Fruit fly (Drosophila melanogaster) whole organism, prepupa: Measurements from ENCODE around the gene Rab11.

Experiments
- CG10631 ChIP-seq: fragments of 200-800 bp; sonication (Bioruptor generic); optimal IDR thresholded peaks from 2 replicates; lab custom pipeline; 2016; ENCODE audit warnings: missing biosample characterization, missing genetic modification characterization
- CG10669 ChIP-seq: fragments of 200-800 bp; sonication (Bioruptor generic); optimal IDR thresholded peaks from 3 replicates; lab custom pipeline; 2018; ENCODE audit warnings: missing biosample characterization, mild to moderate bottlenecking, missing genetic modification characterization, moderate library complexity
- CG11294 ChIP-seq: fragments of 200-800 bp; sonication (Bioruptor generic); IDR thresholded peaks from 2 replicates; pipeline ENCODE4 v1.3.6; 2022; ENCODE audit warnings: missing biosample characterization, missing genetic modification characterization
- CG11762 ChIP-seq: fragments of 200-800 bp; sonication (Bioruptor generic); optimal IDR thresholded peaks from 3 replicates; lab custom pipeline; 2016; ENCODE audit warnings: missing biosample characterization, missing genetic modification characterization; ENCODE audit not compliant: insufficient read depth
- CG11902 ChIP-seq: fragments of 200-800 bp; sonication (Bioruptor generic); optimal IDR thresholded peaks from 3 replicates; lab custom pipeline; 2016; ENCODE audit warnings: missing biosample characterization, missing genetic modification characterization
- CG15336 ChIP-seq: fragments of 200-800 bp; sonication (Bioruptor generic); IDR thresholded peaks from 2 replicates; pipeline ENCODE4 v1.3.6; 2022; ENCODE audit warnings: missing biosample characterization, missing genetic modification characterization
- CG16779 ChIP-seq: fragments of 200-800 bp; sonication (Bioruptor generic); optimal IDR thresholded peaks from 3 replicates; lab custom pipeline; 2017; ENCODE audit warnings: missing biosample characterization, mild to moderate bottlenecking, missing genetic modification characterization
- CG3032 ChIP-seq: fragments of 200-800 bp; optimal IDR thresholded peaks from 2 replicates; lab custom pipeline; 2019; ENCODE audit warnings: missing biosample characterization, mild to moderate bottlenecking, missing genetic modification characterization, moderate library complexity
- CG31627 ChIP-seq: fragments of 200-800 bp; sonication (Bioruptor generic); optimal IDR thresholded peaks from 3 replicates; lab custom pipeline; 2016; ENCODE audit warnings: missing biosample characterization, missing genetic modification characterization
- CG3919 ChIP-seq: fragments of 200-800 bp; sonication (Bioruptor generic); optimal IDR thresholded peaks from 3 replicates; lab custom pipeline; 2016; ENCODE audit warnings: missing biosample characterization, missing genetic modification characterization
- CG4318 ChIP-seq: fragments of 200-800 bp; sonication (Bioruptor generic); optimal IDR thresholded peaks from 3 replicates; lab custom pipeline; 2017; ENCODE audit warnings: missing biosample characterization, mild to moderate bottlenecking, missing genetic modification characterization
- CG6163 ChIP-seq: fragments of 200-800 bp; sonication (Bioruptor generic); IDR thresholded peaks from 3 replicates; pipeline ENCODE4 v1.3.6; 2022; ENCODE audit warnings: missing biosample characterization, missing genetic modification characterization
- CG6792 ChIP-seq: fragments of 200-800 bp; sonication (Bioruptor generic); optimal IDR thresholded peaks from 3 replicates; lab custom pipeline; 2016; ENCODE audit warnings: missing biosample characterization, missing genetic modification characterization
- CG7368 ChIP-seq: fragments of 200-800 bp; sonication (Bioruptor generic); optimal IDR thresholded peaks from 3 replicates; lab custom pipeline; 2016; ENCODE audit warnings: missing biosample characterization, missing genetic modification characterization
- CG8119 ChIP-seq: fragments of 200-800 bp; sonication (Bioruptor generic); IDR thresholded peaks from 3 replicates; pipeline ENCODE4 v1.3.6; 2022; ENCODE audit warnings: missing biosample characterization, missing genetic modification characterization
- CG8319 ChIP-seq: fragments of 200-800 bp; sonication (Bioruptor generic); optimal IDR thresholded peaks from 3 replicates; lab custom pipeline; 2016; ENCODE audit warnings: missing biosample characterization, missing genetic modification characterization
- CG8632 ChIP-seq: fragments of 200-800 bp; sonication (Bioruptor generic); optimal IDR thresholded peaks from 3 replicates; lab custom pipeline; 2016; ENCODE audit warnings: missing biosample characterization, missing genetic modification characterization
- Eip78C ChIP-seq: fragments of 200-800 bp; sonication (Bioruptor generic); peaks from one replicate; lab custom pipeline; 2016; ENCODE audit warnings: missing biosample characterization, missing genetic modification characterization
- Eip93F ChIP-seq: fragments of 200-800 bp; sonication (Bioruptor generic); optimal IDR thresholded peaks from 2 replicates; lab custom pipeline; 2016; ENCODE audit warnings: missing biosample characterization, mild to moderate bottlenecking, missing genetic modification characterization
- Ets21C ChIP-seq: fragments of 200-800 bp; sonication (Bioruptor generic); optimal IDR thresholded peaks from 3 replicates; lab custom pipeline; 2016; ENCODE audit warnings: missing biosample characterization, missing genetic modification characterization
- Ets96B ChIP-seq: fragments of 200-800 bp; optimal IDR thresholded peaks from 2 replicates; lab custom pipeline; 2019; ENCODE audit warnings: missing biosample characterization, mild to moderate bottlenecking, missing genetic modification characterization, moderate library complexity
- Gug ChIP-seq: fragments of 200-800 bp; sonication (Bioruptor generic); IDR thresholded peaks from 2 replicates; pipeline ENCODE4 v1.3.6; 2022; ENCODE audit warnings: missing biosample characterization, missing genetic modification characterization
- Hr39 ChIP-seq: fragments of 200-800 bp; sonication (Bioruptor generic); optimal IDR thresholded peaks from 2 replicates; lab custom pipeline; 2016; ENCODE audit warnings: missing biosample characterization, missing genetic modification characterization
- OdsH ChIP-seq: fragments of 200-800 bp; sonication (Bioruptor generic); optimal IDR thresholded peaks from 3 replicates; lab custom pipeline; 2016; ENCODE audit warnings: missing biosample characterization, missing genetic modification characterization
- Sox14 ChIP-seq: fragments of 200-800 bp; sonication (Bioruptor generic); optimal IDR thresholded peaks from 3 replicates; lab custom pipeline; 2016; ENCODE audit warnings: missing biosample characterization, missing genetic modification characterization
- Sox15 ChIP-seq: fragments of 200-800 bp; sonication (Bioruptor generic); optimal IDR thresholded peaks from 3 replicates; lab custom pipeline; 2016; ENCODE audit warnings: missing biosample characterization, missing genetic modification characterization
- achi ChIP-seq: fragments of 200-800 bp; sonication (Bioruptor generic); optimal IDR thresholded peaks from 3 replicates; lab custom pipeline; 2016; ENCODE audit warnings: missing biosample characterization, missing genetic modification characterization
- cyc ChIP-seq: fragments of 200-800 bp; sonication (Bioruptor generic); optimal IDR thresholded peaks from 3 replicates; lab custom pipeline; 2016; ENCODE audit warnings: missing biosample characterization, missing genetic modification characterization
- dac ChIP-seq: fragments of 200-800 bp; sonication (Bioruptor generic); optimal IDR thresholded peaks from 2 replicates; lab custom pipeline; 2017; ENCODE audit warnings: missing biosample characterization, mild to moderate bottlenecking, missing genetic modification characterization
- dsx ChIP-seq: fragments of 200-800 bp; optimal IDR thresholded peaks from 3 replicates; lab custom pipeline; 2019; ENCODE audit warnings: missing biosample characterization, mild to moderate bottlenecking, missing genetic modification characterization, moderate library complexity; ENCODE audit not compliant: poor library complexity, severe bottlenecking
- esn ChIP-seq: fragments of 200-800 bp; sonication (Bioruptor generic); optimal IDR thresholded peaks from 2 replicates; lab custom pipeline; 2016; ENCODE audit warnings: missing biosample characterization, mild to moderate bottlenecking, missing genetic modification characterization, moderate library complexity
- fd59A ChIP-seq: fragments of 200-800 bp; sonication (Bioruptor generic); optimal IDR thresholded peaks from 2 replicates; lab custom pipeline; 2017; ENCODE audit warnings: missing biosample characterization, mild to moderate bottlenecking, missing genetic modification characterization, missing genetic modification reagents
- fd85E ChIP-seq: fragments of 200-800 bp; sonication (Bioruptor generic); optimal IDR thresholded peaks from 3 replicates; lab custom pipeline; 2016; ENCODE audit warnings: missing biosample characterization, missing genetic modification characterization
- lz ChIP-seq: fragments of 200-800 bp; sonication (Bioruptor generic); optimal IDR thresholded peaks from 3 replicates; lab custom pipeline; 2016; ENCODE audit warnings: missing biosample characterization, missing genetic modification characterization
- salr ChIP-seq, 2 experiments: fragments of 200-800 bp; sonication (Bioruptor generic); optimal IDR thresholded peaks; 3 replicates each; lab custom pipeline; 2016 to 2018; ENCODE audit warnings: missing biosample characterization in 2 of 2, missing genetic modification characterization in 2 of 2, mild to moderate bottlenecking in 1 of 2
- ss ChIP-seq, 2 experiments: fragments of 200-800 bp; sonication (Bioruptor generic); optimal IDR thresholded peaks; 2 replicates in 1 of 2; 3 replicates in 1 of 2; lab custom pipeline; 2017 to 2018; ENCODE audit warnings: mild to moderate bottlenecking in 2 of 2, missing biosample characterization in 2 of 2, missing genetic modification characterization in 2 of 2, moderate library complexity in 1 of 2
- topi ChIP-seq: fragments of 200-800 bp; sonication (Bioruptor generic); optimal IDR thresholded peaks from 3 replicates; lab custom pipeline; 2016; ENCODE audit warnings: missing biosample characterization, missing genetic modification characterization

Rab11 gene

dm6 chr3R:21112742-21113465 lies 1.7 kb downstream of the Rab11 start (continued):
- TF ChIP-seq CG11902 (GFP tag; lab: Kevin White, UChicago) = peak; percentile 25
- peak; percentile 52 for TF ChIP-seq dac (GFP tag; lab: Kevin White, UChicago)
- peak; percentile 67 for TF ChIP-seq Gug
- TF ChIP-seq CG8632 (GFP tag; lab: Kevin White, UChicago) = peak; percentile 62
- peak; percentile 75 for TF ChIP-seq achi (GFP tag; lab: Kevin White, UChicago)
- no peak for TF ChIP-seq Eip93F (GFP tag; lab: Kevin White, UChicago)
- peak; percentile 92 for TF ChIP-seq CG6163 (GFP tag; lab: Robert Waterston, UW)
- TF ChIP-seq topi (GFP tag; lab: Kevin White, UChicago) = peak; percentile 53
- TF ChIP-seq OdsH (GFP tag; lab: Kevin White, UChicago) = peak; percentile 83
- TF ChIP-seq CG8119 (GFP tag; lab: Robert Waterston, UW) = peak; percentile 90
- TF ChIP-seq CG16779 (tag; lab: Kevin White, UChicago) = no peak
- peak; percentile 65 for TF ChIP-seq Ets96B (tag; lab: Kevin White, UChicago)
- TF ChIP-seq CG10631 (GFP tag; lab: Kevin White, UChicago) = peak; percentile 50
- no peak for TF ChIP-seq fd85E (GFP tag; lab: Kevin White, UChicago)
- TF ChIP-seq CG10669 (GFP tag; lab: Kevin White, UChicago) = no peak
- TF ChIP-seq esn (GFP tag; lab: Kevin White, UChicago) = peak; percentile 70
- peak; percentile 58 for TF ChIP-seq CG11762 (GFP tag; lab: Kevin White, UChicago)
- TF ChIP-seq CG8319 (GFP tag; lab: Kevin White, UChicago) = peak; percentile 28
- no peak for TF ChIP-seq CG4318
- peak; percentile 51 to 66 for TF ChIP-seq salr (GFP tag; optimal IDR thresholded peaks at IDR 0.05; lab: Kevin White, UChicago)
- peak; percentile 72 for TF ChIP-seq Sox14 (GFP tag; lab: Kevin White, UChicago)
- TF ChIP-seq CG7368 = peak; percentile 52
- TF ChIP-seq ss (GFP tag; optimal IDR thresholded peaks at IDR 0.05; lab: Kevin White, UChicago) = no peak
- peak; percentile 62; the same call in 1 of the 2 replicates for TF ChIP-seq CG11294 (GFP tag; lab: Robert Waterston, UW)
- TF ChIP-seq fd59A (GFP tag; lab: Kevin White, UChicago) = peak; percentile 6

dm6 chr3R:21116057-21116456 lies 4.8 kb downstream of the Rab11 start, which contains the start of gene ppan:
Gene ppan, plus strand, starts transcription at chr3R:21116254.
- TF ChIP-seq esn (GFP tag; lab: Kevin White, UChicago) (peak; percentile 0), achi (GFP tag; lab: Kevin White, UChicago) (no peak), Eip78C (GFP tag; lab: Kevin White, UChicago) (peak; percentile 44), Ets21C (GFP tag; lab: Kevin White, UChicago) (no peak), dsx (GFP tag; lab: Kevin White, UChicago) (peak; percentile 24), Sox14 (GFP tag; lab: Kevin White, UChicago) (peak; percentile 47)
- TF ChIP-seq, all 60 proteins: peak for 4

- TF ChIP-seq lz (GFP tag; lab: Kevin White, UChicago) (peak; percentile 53), CG31627 (GFP tag; lab: Kevin White, UChicago) (peak; percentile 68), Eip78C (GFP tag; lab: Kevin White, UChicago) (peak; percentile 85), dsx (GFP tag; lab: Kevin White, UChicago) (peak; percentile 0), CG3032 (tag; lab: Kevin White, UChicago) (peak; percentile 47), CG3919 (GFP tag; lab: Kevin White, UChicago) (no peak), Sox15 (GFP tag; lab: Kevin White, UChicago) (peak; percentile 5), esn (GFP tag; lab: Kevin White, UChicago) (peak; percentile 53), Hr39 (GFP tag; lab: Kevin White, UChicago) (peak; percentile 57), Sox14 (GFP tag; lab: Kevin White, UChicago) (peak; percentile 43), cyc (GFP tag; lab: Kevin White, UChicago) (peak; percentile 51), CG15336 (GFP tag; lab: Robert Waterston, UW) (no peak), ss (GFP tag; optimal IDR thresholded peaks at IDR 0.05; lab: Kevin White, UChicago) (no peak), CG6792 (peak; percentile 14), CG6163 (GFP tag; lab: Robert Waterston, UW) (peak; percentile 54; the same call in 2 of the 3 replicates)
Measured at dm6 chr3R:21118784-21119183, 7.6 kb downstream of the Rab11 start, which contains the start of gene Bdbt. Gene Bdbt, minus strand, starts transcription at chr3R:21118856.
